Fruit fly (Drosophila melanogaster) whole organism, embryonic: ENCODE measurements around the gene RASSF8.

Experiments used
- Adf1 ChIP-seq: fragments of 200-800 bp; sonication (Bioruptor generic); IDR thresholded peaks from 2 replicates; pipeline ENCODE4 v1.3.6; 2022; ENCODE audit warnings: missing biosample characterization, missing genetic modification characterization
- CG10267 ChIP-seq: fragments of 200-800 bp; sonication (Bioruptor generic); optimal IDR thresholded peaks from 2 replicates; lab custom pipeline; 2018; ENCODE audit warnings: missing biosample characterization, mild to moderate bottlenecking, missing genetic modification characterization, moderate library complexity
- CG11504 ChIP-seq: fragments of 200-800 bp; sonication (Bioruptor generic); optimal IDR thresholded peaks from 3 replicates; lab custom pipeline; 2019; ENCODE audit warnings: missing biosample characterization, mild to moderate bottlenecking, missing genetic modification characterization, moderate library complexity
- CG11560 ChIP-seq: fragments of 200-800 bp; sonication (Bioruptor generic); IDR thresholded peaks from 3 replicates; pipeline ENCODE4 v1.3.6; 2022; ENCODE audit warnings: missing biosample characterization, missing genetic modification characterization
- CG13424 ChIP-seq: fragments of 200-800 bp; sonication (Bioruptor generic); optimal IDR thresholded peaks from 2 replicates; lab custom pipeline; 2019; ENCODE audit warnings: missing biosample characterization, mild to moderate bottlenecking, missing genetic modification characterization, moderate library complexity
- CG14050 ChIP-seq: fragments of 200-800 bp; sonication (Bioruptor generic); IDR thresholded peaks from 3 replicates; pipeline ENCODE4 v1.3.6; 2022; ENCODE audit warnings: missing biosample characterization, missing genetic modification characterization
- CG15514 ChIP-seq: fragments of 200-800 bp; sonication (Bioruptor generic); optimal IDR thresholded peaks from 3 replicates; lab custom pipeline; 2017; ENCODE audit warnings: missing biosample characterization, missing genetic modification characterization, mild to moderate bottlenecking, moderate library complexity, missing genetic modification reagents
- CG16813 ChIP-seq: fragments of 200-800 bp; sonication (Bioruptor generic); IDR thresholded peaks from 3 replicates; pipeline ENCODE4 v1.3.6; 2022; ENCODE audit warnings: missing biosample characterization, missing genetic modification characterization; ENCODE audit not compliant: partially characterized antibody
- CG17186 ChIP-seq: fragments of 200-800 bp; sonication (Bioruptor generic); optimal IDR thresholded peaks from 3 replicates; lab custom pipeline; 2017; ENCODE audit warnings: missing biosample characterization, missing genetic modification reagents, missing genetic modification characterization
- CG2116 ChIP-seq: fragments of 200-800 bp; sonication (Bioruptor generic); optimal IDR thresholded peaks from 3 replicates; lab custom pipeline; 2018; ENCODE audit warnings: missing biosample characterization, mild to moderate bottlenecking, missing genetic modification characterization
- CG2120 ChIP-seq: fragments of 200-800 bp; sonication (Bioruptor generic); optimal IDR thresholded peaks from 3 replicates; lab custom pipeline; 2016; ENCODE audit warnings: missing biosample characterization, missing genetic modification characterization
- CG2678 ChIP-seq: fragments of 200-800 bp; sonication (Bioruptor generic); optimal IDR thresholded peaks from 3 replicates; lab custom pipeline; 2019; ENCODE audit warnings: missing biosample characterization, mild to moderate bottlenecking, missing genetic modification characterization, moderate library complexity
- CG2712 ChIP-seq: fragments of 200-800 bp; optimal IDR thresholded peaks from 3 replicates; lab custom pipeline; 2019; ENCODE audit warnings: missing biosample characterization, mild to moderate bottlenecking, missing genetic modification characterization, moderate library complexity
- CG30020 ChIP-seq: fragments of 200-800 bp; optimal IDR thresholded peaks from 2 replicates; lab custom pipeline; 2019; ENCODE audit warnings: missing biosample characterization, mild to moderate bottlenecking, missing genetic modification characterization, moderate library complexity
- CG33213 ChIP-seq: fragments of 200-800 bp; sonication (Bioruptor generic); optimal IDR thresholded peaks from 3 replicates; lab custom pipeline; 2016; ENCODE audit warnings: missing biosample characterization, missing genetic modification characterization
- CG3726 ChIP-seq: fragments of 200-800 bp; sonication (Bioruptor generic); IDR thresholded peaks from 3 replicates; pipeline ENCODE4, ENCODE4 v1.3.6; 2022; ENCODE audit warnings: missing biosample characterization, missing genetic modification characterization
- CG3847 ChIP-seq: fragments of 200-800 bp; sonication (Bioruptor generic); IDR thresholded peaks from 2 replicates; pipeline ENCODE4 v1.3.6; 2022; ENCODE audit warnings: missing biosample characterization, missing genetic modification characterization
- CG4424 ChIP-seq: fragments of 200-800 bp; sonication (Bioruptor generic); optimal IDR thresholded peaks from 3 replicates; lab custom pipeline; 2016; ENCODE audit warnings: missing biosample characterization, missing genetic modification characterization
- CG4617 ChIP-seq: fragments of 200-800 bp; sonication (Bioruptor generic); optimal IDR thresholded peaks from 3 replicates; lab custom pipeline; 2016; ENCODE audit warnings: missing biosample characterization, missing genetic modification characterization, borderline replicate concordance
- CG7963 ChIP-seq: fragments of 200-800 bp; sonication (Bioruptor generic); IDR thresholded peaks from 3 replicates; pipeline ENCODE4 v1.3.6; 2022; ENCODE audit warnings: missing biosample characterization, missing genetic modification characterization; ENCODE audit not compliant: partially characterized antibody
- CTCF ChIP-seq: fragments of 200-800 bp; sonication (Bioruptor generic); optimal IDR thresholded peaks from 2 replicates; lab custom pipeline; 2017; ENCODE audit warnings: missing biosample characterization, mild to moderate bottlenecking, missing genetic modification characterization, moderate library complexity
- CoRest ChIP-seq: fragments of 200-800 bp; sonication (Bioruptor generic); optimal IDR thresholded peaks from 3 replicates; lab custom pipeline; 2018; ENCODE audit warnings: missing biosample characterization, mild to moderate bottlenecking, missing genetic modification characterization, moderate library complexity
- Dref ChIP-seq: fragments of 200-800 bp; sonication (Bioruptor generic); IDR thresholded peaks from 2 replicates; pipeline ENCODE4 v1.3.6; 2022; ENCODE audit warnings: missing biosample characterization, missing genetic modification characterization
- Oaz ChIP-seq: fragments of 200-800 bp; sonication (Bioruptor generic); IDR thresholded peaks from 2 replicates; pipeline ENCODE4 v1.3.6; 2022; ENCODE audit warnings: missing biosample characterization, missing genetic modification characterization
- Opbp ChIP-seq: fragments of 200-800 bp; sonication (Bioruptor generic); IDR thresholded peaks from 3 replicates; pipeline ENCODE4 v1.3.6; 2022; ENCODE audit warnings: missing biosample characterization, missing genetic modification characterization; ENCODE audit not compliant: partially characterized antibody
- Side ChIP-seq: fragments of 200-800 bp; sonication (Bioruptor generic); optimal IDR thresholded peaks from 2 replicates; lab custom pipeline; 2016; ENCODE audit warnings: missing biosample characterization, missing genetic modification characterization
- Sin3A ChIP-seq: fragments of >200 bp; optimal IDR thresholded peaks from 2 replicates; lab custom pipeline; 2018
- Sry-δ ChIP-seq: fragments of 200-800 bp; sonication (Bioruptor generic); optimal IDR thresholded peaks from 2 replicates; lab custom pipeline; 2016; ENCODE audit warnings: missing biosample characterization, missing genetic modification characterization
- amos ChIP-seq: fragments of 200-800 bp; sonication (Bioruptor generic); IDR thresholded peaks from 2 replicates; pipeline ENCODE4 v1.3.6; 2022; ENCODE audit warnings: missing biosample characterization, missing genetic modification characterization; ENCODE audit not compliant: partially characterized antibody
- ato ChIP-seq: fragments of 200-800 bp; sonication (Bioruptor generic); IDR thresholded peaks from 2 replicates; pipeline ENCODE4 v1.3.6; 2022; ENCODE audit warnings: missing biosample characterization, missing genetic modification characterization; ENCODE audit not compliant: partially characterized antibody
- bab2 ChIP-seq: fragments of 200-800 bp; sonication (Bioruptor generic); optimal IDR thresholded peaks from 2 replicates; lab custom pipeline; 2016; ENCODE audit warnings: missing biosample characterization, missing genetic modification characterization
- chinmo ChIP-seq: fragments of 200-800 bp; sonication (Bioruptor generic); IDR thresholded peaks from 4 replicates; pipeline ENCODE4 v1.3.6; 2022; ENCODE audit warnings: missing biosample characterization, missing genetic modification characterization; ENCODE audit not compliant: partially characterized antibody
- crp ChIP-seq, 2 experiments: fragments of 200-800 bp; sonication (Bioruptor generic); optimal IDR thresholded peaks; 2 replicates in 1 of 2; 3 replicates in 1 of 2; lab custom pipeline; 2017; ENCODE audit warnings: missing biosample characterization in 2 of 2, missing genetic modification characterization in 2 of 2, mild to moderate bottlenecking in 1 of 2, moderate library complexity in 1 of 2
- dysf ChIP-seq: fragments of 200-800 bp; sonication (Bioruptor generic); IDR thresholded peaks from 3 replicates; pipeline ENCODE4 v1.3.6; 2022; ENCODE audit warnings: missing biosample characterization, missing genetic modification characterization
- gem ChIP-seq: fragments of 200-800 bp; sonication (Bioruptor generic); optimal IDR thresholded peaks from 2 replicates; lab custom pipeline; 2019; ENCODE audit warnings: missing biosample characterization, mild to moderate bottlenecking, missing genetic modification characterization, moderate library complexity
- gsb-n ChIP-seq: fragments of 200-800 bp; sonication (Bioruptor generic); optimal IDR thresholded peaks from 3 replicates; lab custom pipeline; 2018; ENCODE audit warnings: missing biosample characterization, mild to moderate bottlenecking, missing genetic modification characterization
- hb ChIP-seq: fragments of 200-800 bp; sonication (Bioruptor generic); IDR thresholded peaks from 3 replicates; pipeline ENCODE4 v1.3.6; 2022; ENCODE audit warnings: missing biosample characterization, missing genetic modification characterization; ENCODE audit not compliant: partially characterized antibody
- onecut ChIP-seq: fragments of 200-800 bp; sonication (Bioruptor generic); IDR thresholded peaks from 2 replicates; pipeline ENCODE4 v1.3.6; 2022; ENCODE audit warnings: missing biosample characterization, missing genetic modification characterization
- phol ChIP-seq: fragments of 200-800 bp; sonication (Bioruptor generic); optimal IDR thresholded peaks from 3 replicates; lab custom pipeline; 2018; ENCODE audit warnings: missing biosample characterization, mild to moderate bottlenecking, missing genetic modification characterization, moderate library complexity
- pzg ChIP-seq: fragments of 200-800 bp; sonication (Bioruptor generic); optimal IDR thresholded peaks from 3 replicates; lab custom pipeline; 2018; ENCODE audit warnings: missing biosample characterization, mild to moderate bottlenecking, missing genetic modification characterization, moderate library complexity
- sd ChIP-seq: fragments of 200-800 bp; sonication (Bioruptor generic); optimal IDR thresholded peaks from 3 replicates; lab custom pipeline; 2018; ENCODE audit warnings: missing biosample characterization, mild to moderate bottlenecking, missing genetic modification characterization, moderate library complexity
- slbo ChIP-seq: fragments of 200-800 bp; sonication (Bioruptor generic); IDR thresholded peaks from 2 replicates; pipeline ENCODE4 v1.3.6; 2022; ENCODE audit warnings: missing biosample characterization, missing genetic modification characterization
- stwl ChIP-seq: fragments of 200-800 bp; sonication (Bioruptor generic); optimal IDR thresholded peaks from 3 replicates; lab custom pipeline; 2018; ENCODE audit warnings: missing biosample characterization, mild to moderate bottlenecking, missing genetic modification characterization, moderate library complexity
- tna ChIP-seq: fragments of 200-800 bp; sonication (Bioruptor generic); IDR thresholded peaks from 2 replicates; pipeline ENCODE4 v1.3.6; 2022; ENCODE audit warnings: missing biosample characterization, missing genetic modification characterization; ENCODE audit not compliant: partially characterized antibody
- twi ChIP-seq: fragments of 200-800 bp; optimal IDR thresholded peaks from 2 replicates; lab custom pipeline; 2019; ENCODE audit warnings: missing biosample characterization, mild to moderate bottlenecking, missing genetic modification characterization, moderate library complexity
- unc-4 ChIP-seq: fragments of 200-800 bp; sonication (Bioruptor generic); IDR thresholded peaks from 2 replicates; pipeline ENCODE4 v1.3.6; 2022; ENCODE audit warnings: missing biosample characterization, missing genetic modification characterization; ENCODE audit not compliant: partially characterized antibody
- zen ChIP-seq: fragments of 200-800 bp; sonication (Bioruptor generic); optimal IDR thresholded peaks from 3 replicates; lab custom pipeline; 2018; ENCODE audit warnings: missing biosample characterization, mild to moderate bottlenecking, missing genetic modification characterization, moderate library complexity

The RASSF8 gene

DNA sequence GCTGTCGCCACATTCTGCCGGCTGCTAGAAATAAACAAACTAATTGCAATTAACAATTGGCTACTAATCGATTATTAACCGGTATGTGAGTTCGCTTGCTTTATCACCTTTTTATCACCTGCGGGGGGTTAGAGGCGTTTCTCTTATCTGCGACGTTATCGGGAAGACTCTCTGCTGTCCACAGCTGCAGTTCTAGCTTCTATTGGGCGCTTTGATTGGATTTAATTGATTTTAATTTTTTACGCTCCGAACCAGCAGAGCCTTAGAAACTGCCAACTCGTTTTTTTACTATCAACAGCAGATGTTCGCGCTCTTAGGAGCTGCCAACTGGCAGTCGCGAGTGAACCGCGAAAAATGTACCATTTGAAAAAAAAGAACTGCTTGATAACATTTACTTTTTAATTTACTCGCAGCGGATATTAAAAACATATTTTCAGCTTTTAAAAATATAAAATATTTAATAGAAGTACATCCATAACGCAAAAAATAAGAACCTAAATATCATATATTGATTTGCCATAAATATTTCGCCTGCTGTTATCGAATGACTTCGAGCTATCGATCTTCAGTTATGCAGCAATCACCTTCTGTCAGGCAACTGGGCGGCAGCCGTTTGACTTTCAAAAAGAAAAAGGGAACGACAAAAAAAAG lies 34.8 kb upstream of the RASSF8 start, which contains the start of gene Ssadh (continued):
- TF ChIP-seq hb (GFP tag; lab: Robert Waterston, UW) (peak; percentile 61; the same call in 1 of the 3 replicates), CG2120 (GFP tag; lab: Kevin White, UChicago) (peak; percentile 9), CG2712 (peak; percentile 29), CG13424 (tag; lab: Kevin White, UChicago) (no peak), CG11560 (tag; lab: Robert Waterston, UW) (peak; percentile 99), Oaz (GFP tag; lab: Robert Waterston, UW) (no peak), amos (peak; percentile 56), unc-4 (0 out of 2 replicates have a peak, but pooled peaks have one; percentile 44), sd (peak; percentile 18), Opbp (GFP tag; lab: Robert Waterston, UW) (peak; percentile 37; the same call in 1 of the 3 replicates), twi (tag; lab: Kevin White, UChicago) (peak; percentile 61), CG4617 (GFP tag; lab: Kevin White, UChicago) (peak; percentile 28), Side (GFP tag; lab: Kevin White, UChicago) (no peak), chinmo (GFP tag; lab: Robert Waterston, UW) (0 out of 4 replicates have a peak, but pooled peaks have one; percentile 27), CG17186 (no peak), Adf1 (GFP tag; lab: Robert Waterston, UW) (peak; percentile 49), dysf (no peak), Dref (GFP tag; lab: Robert Waterston, UW) (peak; percentile 93), pzg (GFP tag; lab: Kevin White, UChicago) (peak; percentile 59), CG30020 (tag; lab: Kevin White, UChicago) (peak; percentile 14), bab2 (GFP tag; lab: Kevin White, UChicago) (no peak), CG15514 (GFP tag; lab: Kevin White, UChicago) (peak; percentile 95), ato (GFP tag; lab: Robert Waterston, UW) (0 out of 2 replicates have a peak, but pooled peaks have one; percentile 47), Sry-δ (GFP tag; lab: Kevin White, UChicago) (peak; percentile 53), CG11504 (tag; lab: Kevin White, UChicago) (peak; percentile 44), tna (GFP tag; lab: Robert Waterston, UW) (peak; percentile 63; the same call in 1 of the 2 replicates), CG16813 (GFP tag; lab: Robert Waterston, UW) (peak; percentile 58; the same call in 2 of the 3 replicates), crp (GFP tag; optimal IDR thresholded peaks at IDR 0.05; lab: Kevin White, UChicago) (peak in 1 of 2 experiments; percentile 82), CG7963 (GFP tag; lab: Robert Waterston, UW) (peak; percentile 50; the same call in 1 of the 3 replicates), CG33213 (peak; percentile 16), CoRest (tag; lab: Kevin White, UChicago) (peak; percentile 64), CG4424 (peak; percentile 2), zen (peak; percentile 4), gsb-n (peak; percentile 56), CG3726 (GFP tag; lab: Robert Waterston, UW) (no peak), CG2678 (tag; lab: Kevin White, UChicago) (no peak), CG2116 (GFP tag; lab: Kevin White, UChicago) (peak; percentile 78), CG14050 (GFP tag; lab: Robert Waterston, UW) (no peak), gem (tag; lab: Kevin White, UChicago) (peak; percentile 6), Sin3A (lab: Kevin White, UChicago) (peak; percentile 69), slbo (GFP tag; lab: Robert Waterston, UW) (no peak), CG10267 (peak; percentile 44), CG3847 (GFP tag; lab: Robert Waterston, UW) (peak; percentile 43; the same call in 1 of the 2 replicates), phol (tag; lab: Kevin White, UChicago) (peak; percentile 21), CTCF (peak; percentile 27), stwl (tag; lab: Kevin White, UChicago) (peak; percentile 54), onecut (GFP tag; lab: Robert Waterston, UW) (peak; percentile 93)
